Worm (Caenorhabditis elegans) whole organism, dauer: Measurements from ENCODE around the gene srg-42.

Experiments used
- unc-62 ChIP-seq: sonication (generic microtip); optimal IDR thresholded peaks from 2 replicates; lab custom pipeline; 2017; ENCODE audit warnings: missing biosample characterization, missing genetic modification reagents, missing genetic modification characterization

srg-42 gene

ce11 chrV:11167745-11168144 is 9.9 kb upstream of the srg-42 start:
- TF ChIP-seq unc-62 (GFP tag; lab: Kevin White, UChicago) = no peak

DNA sequence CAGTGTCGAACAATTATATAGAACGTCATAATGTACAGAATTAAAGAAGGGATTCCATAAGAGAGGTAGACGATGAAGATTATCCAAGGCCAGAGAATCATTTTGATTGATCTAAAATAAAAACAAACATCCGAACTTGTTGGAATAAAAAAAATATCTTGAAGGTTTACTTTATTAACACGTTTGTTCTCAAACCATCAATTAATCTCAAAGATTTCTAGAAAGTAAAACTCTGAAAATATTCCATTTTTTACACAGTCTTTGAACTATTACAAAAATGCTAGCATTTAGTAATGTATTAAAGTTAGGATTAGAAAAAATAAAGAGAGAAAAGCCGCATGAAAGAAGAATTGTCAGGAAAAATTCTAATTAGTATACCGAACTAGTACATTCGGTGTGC is 6.6 kb upstream of the srg-42 start, which contains the start of gene srg-40:
Gene srg-40 (minus strand): TSS at position 101 of the 400 bp plus-strand sequence.
- no peak for TF ChIP-seq unc-62 (GFP tag; lab: Kevin White, UChicago)

DNA sequence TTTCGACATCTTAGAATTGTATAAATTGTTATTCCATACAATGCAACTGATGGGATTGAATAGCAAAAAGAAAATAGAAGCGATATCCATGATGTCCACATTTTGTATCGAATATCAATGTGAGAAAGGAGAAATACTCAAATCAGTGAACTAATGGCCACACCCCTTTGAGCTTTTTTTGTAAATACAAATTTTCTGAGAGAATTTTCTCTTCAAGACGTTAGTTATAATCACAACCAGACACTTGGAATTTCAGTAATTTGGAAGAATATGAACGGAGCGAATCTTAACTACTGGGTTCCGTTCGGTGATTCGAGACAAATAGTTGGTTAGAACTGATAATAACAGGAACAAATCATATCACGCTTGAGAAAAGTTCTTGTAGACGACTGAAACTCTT is 3.9 kb upstream of the srg-42 start, which contains the start of gene srg-41:
Gene srg-41 (minus strand): TSS at position 101 of the 400 bp plus-strand sequence.
- TF ChIP-seq unc-62 (GFP tag; lab: Kevin White, UChicago) = no peak

DNA sequence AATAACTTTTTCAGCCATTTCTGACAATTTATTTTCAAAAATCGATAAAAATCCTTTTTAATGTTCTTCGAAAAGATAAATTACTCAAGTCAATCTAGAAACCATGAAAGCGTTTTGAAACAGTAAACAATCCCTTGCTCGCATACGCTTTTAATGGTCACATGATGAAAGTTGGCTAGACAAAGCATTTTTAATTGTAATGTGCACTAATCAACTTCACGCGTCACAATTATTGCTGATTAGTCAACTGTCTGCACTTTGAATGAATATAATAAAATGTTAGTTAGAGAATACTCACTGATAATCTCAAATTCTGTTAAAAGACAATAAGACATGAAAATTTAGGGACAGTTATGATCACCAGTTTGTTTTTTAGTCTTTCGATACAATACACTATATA is 1.3 kb downstream of the srg-42 start:
- TF ChIP-seq unc-62 (GFP tag; lab: Kevin White, UChicago) = no peak

ce11 chrV:11155553-11155952 is 2.3 kb downstream of the srg-42 start, which contains the start of gene srg-38:
TSS of gene srg-38 (minus strand) at chrV:11155653.
- TF ChIP-seq unc-62 (GFP tag; lab: Kevin White, UChicago) = no peak

ce11 chrV:11152333-11152732 is 5.5 kb downstream of the srg-42 start, which contains the start of gene srg-39:
TSS of gene srg-39 (minus strand) at chrV:11152433.
- no peak for TF ChIP-seq unc-62 (GFP tag; lab: Kevin White, UChicago)

ce11 chrV:11149405-11149804 is 8.4 kb downstream of the srg-42 start, which contains the start of gene T19C4.1:
TSS of gene T19C4.1 (plus strand) at chrV:11149705.
- no peak for TF ChIP-seq unc-62 (GFP tag; lab: Kevin White, UChicago)

ce11 chrV:11148971-11149370 is 8.9 kb downstream of the srg-42 start:
- no peak for TF ChIP-seq unc-62 (GFP tag; lab: Kevin White, UChicago)

ce11 chrV:11147780-11148144 is 10.1 kb downstream of the srg-42 start:
- TF ChIP-seq unc-62 (GFP tag; lab: Kevin White, UChicago) = no peak

ce11 chrV:11146958-11147779 is 10.7 kb downstream of the srg-42 start, which contains the start of the genes T19C4.24 and nlp-33:
TSS of gene T19C4.24 (minus strand) at chrV:11147008.
TSS of gene nlp-33 (plus strand) at chrV:11147346.
- TF ChIP-seq unc-62 (GFP tag; lab: Kevin White, UChicago) = no peak

ce11 chrV:11144694-11145093 is 13.2 kb downstream of the srg-42 start, which contains the start of gene C06H2.7:
TSS of gene C06H2.7 (minus strand) at chrV:11144794.
- no peak for TF ChIP-seq unc-62 (GFP tag; lab: Kevin White, UChicago)

ce11 chrV:11141179-11141578 is 16.7 kb downstream of the srg-42 start, which contains the start of gene folt-1:
TSS of gene folt-1 (plus strand) at chrV:11141479.
- TF ChIP-seq unc-62 (GFP tag; lab: Kevin White, UChicago) = no peak

DNA sequence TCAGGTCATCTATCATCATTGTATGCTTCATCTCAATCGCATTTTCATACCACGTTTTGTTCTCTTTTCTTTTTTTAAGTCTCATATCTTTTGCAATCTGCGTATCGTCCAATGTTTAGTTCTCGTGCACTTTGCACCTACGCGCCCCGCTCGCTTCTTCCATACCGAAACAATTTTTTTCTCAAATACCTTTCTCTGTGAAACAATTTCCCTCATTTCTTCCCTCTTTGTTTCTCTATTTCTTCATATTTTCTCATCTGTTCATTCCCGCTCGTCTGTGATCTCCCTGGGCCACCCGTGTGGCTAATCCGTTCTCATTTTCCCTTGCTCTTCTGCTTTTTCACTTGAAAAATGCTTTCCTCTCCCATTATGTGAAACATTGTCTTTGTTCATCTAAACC is 17.5 kb downstream of the srg-42 start:
- TF ChIP-seq unc-62 (GFP tag; lab: Kevin White, UChicago) = no peak

ce11 chrV:11134296-11134695 is 23.6 kb downstream of the srg-42 start, which contains the start of gene glb-3:
TSS of gene glb-3 (plus strand) at chrV:11134596.
- no peak for TF ChIP-seq unc-62 (GFP tag; lab: Kevin White, UChicago)

DNA sequence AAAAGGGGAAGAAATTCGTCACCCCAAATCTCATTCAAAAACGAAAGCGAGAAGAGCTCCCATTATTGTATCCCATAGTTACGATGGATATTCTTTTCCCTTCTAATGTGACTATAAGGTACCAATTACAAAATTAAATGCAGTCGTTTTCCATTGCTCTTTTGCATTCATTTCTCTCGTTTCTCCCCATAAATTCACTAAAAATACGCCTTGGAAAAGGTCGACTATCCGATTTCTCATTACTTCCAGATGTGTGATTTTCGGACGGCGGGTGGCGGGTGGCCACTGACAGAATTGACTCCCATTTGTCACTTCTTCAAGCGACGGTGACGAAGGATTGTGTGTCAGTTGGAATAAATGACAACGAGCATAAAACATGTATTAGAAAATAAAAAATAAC is 24.3 kb downstream of the srg-42 start:
- TF ChIP-seq unc-62 (GFP tag; lab: Kevin White, UChicago) = no peak

DNA sequence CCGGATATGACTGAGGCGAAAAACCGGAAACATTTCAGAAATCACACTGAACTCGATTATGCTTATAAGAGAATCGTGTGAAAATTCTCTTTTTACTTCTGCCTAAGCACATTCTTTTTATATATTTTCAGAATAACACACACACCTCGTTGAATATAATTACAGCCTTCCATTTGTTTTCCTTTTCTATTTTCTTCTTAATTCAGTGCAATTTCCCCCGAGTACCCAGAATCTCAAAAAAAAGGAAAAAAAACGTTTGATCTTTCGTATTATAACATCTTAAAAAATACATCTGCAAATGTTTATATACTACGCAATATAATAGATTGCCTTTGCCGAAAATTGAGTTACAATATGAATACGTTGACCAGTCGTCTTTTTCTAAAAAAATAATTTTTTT is 26.0 kb downstream of the srg-42 start:
- TF ChIP-seq unc-62 (GFP tag; lab: Kevin White, UChicago) = no peak
